Fruit fly (Drosophila melanogaster) whole organism, embryonic: ENCODE measurements around the gene Coa8.
A peak's percentile ranks its signal among the peaks of the same experiment; 100 is the strongest.

ENCODE experiments used
- Ada2b ChIP-seq: fragments of 200-800 bp; sonication (Bioruptor generic); IDR thresholded peaks from 2 replicates; pipeline ENCODE4 v1.3.6; 2022; ENCODE audit warnings: missing biosample characterization, missing genetic modification characterization
- Awh ChIP-seq: fragments of 200-800 bp; sonication (Bioruptor generic); IDR thresholded peaks from 2 replicates; pipeline ENCODE4, ENCODE4 v1.3.6; 2022; ENCODE audit warnings: missing biosample characterization, missing genetic modification characterization
- B-H1 ChIP-seq: fragments of 200-800 bp; sonication (Bioruptor generic); IDR thresholded peaks from 3 replicates; pipeline ENCODE4 v1.3.6; 2022; ENCODE audit warnings: missing biosample characterization, missing genetic modification characterization
- Bdp1 ChIP-seq: fragments of 200-800 bp; sonication (Bioruptor generic); optimal IDR thresholded peaks from 3 replicates; lab custom pipeline; 2016; ENCODE audit warnings: missing biosample characterization, missing genetic modification characterization
- Bteb2 ChIP-seq: fragments of 200-800 bp; sonication (Bioruptor generic); optimal IDR thresholded peaks from 2 replicates; lab custom pipeline; 2016; ENCODE audit warnings: missing biosample characterization, missing genetic modification characterization
- CG10209 ChIP-seq: fragments of 200-800 bp; sonication (Bioruptor generic); optimal IDR thresholded peaks from 3 replicates; lab custom pipeline; 2017; ENCODE audit warnings: missing biosample characterization, mild to moderate bottlenecking, missing genetic modification characterization, missing genetic modification reagents
- CG10565 ChIP-seq: fragments of 200-800 bp; sonication (Bioruptor generic); optimal IDR thresholded peaks from 3 replicates; lab custom pipeline; 2016; ENCODE audit warnings: missing biosample characterization, mild to moderate bottlenecking, missing genetic modification characterization
- CG11504 ChIP-seq: fragments of 200-800 bp; sonication (Bioruptor generic); optimal IDR thresholded peaks from 3 replicates; lab custom pipeline; 2019; ENCODE audit warnings: missing biosample characterization, mild to moderate bottlenecking, missing genetic modification characterization, moderate library complexity
- CG12236 ChIP-seq: fragments of 200-800 bp; sonication (Bioruptor generic); optimal IDR thresholded peaks from 2 replicates; lab custom pipeline; 2016; ENCODE audit warnings: missing biosample characterization, missing genetic modification characterization
- CG14667 ChIP-seq: fragments of 200-800 bp; sonication (Bioruptor generic); IDR thresholded peaks from 2 replicates; pipeline ENCODE4 v1.3.6; 2022; ENCODE audit warnings: missing biosample characterization, missing genetic modification characterization
- CG14860 ChIP-seq: fragments of 200-800 bp; sonication (Bioruptor generic); IDR thresholded peaks from 3 replicates; pipeline ENCODE4 v1.3.6; 2022; ENCODE audit warnings: missing biosample characterization, missing genetic modification characterization; ENCODE audit not compliant: partially characterized antibody
- CG16779 ChIP-seq: fragments of 200-800 bp; sonication (Bioruptor generic); IDR thresholded peaks from 2 replicates; pipeline ENCODE4 v1.3.6; 2022; ENCODE audit warnings: missing biosample characterization, missing genetic modification characterization
- CG17186 ChIP-seq: fragments of 200-800 bp; sonication (Bioruptor generic); optimal IDR thresholded peaks from 3 replicates; lab custom pipeline; 2017; ENCODE audit warnings: missing biosample characterization, missing genetic modification reagents, missing genetic modification characterization
- CG18476 ChIP-seq: fragments of 200-800 bp; sonication (Bioruptor generic); optimal IDR thresholded peaks from 2 replicates; lab custom pipeline; 2016; ENCODE audit warnings: missing biosample characterization, mild to moderate bottlenecking, missing genetic modification characterization
- CG3065 ChIP-seq: fragments of 200-800 bp; sonication (Bioruptor generic); optimal IDR thresholded peaks from 2 replicates; lab custom pipeline; 2016; ENCODE audit warnings: missing biosample characterization, missing genetic modification characterization
- CG3726 ChIP-seq: fragments of 200-800 bp; sonication (Bioruptor generic); IDR thresholded peaks from 3 replicates; pipeline ENCODE4, ENCODE4 v1.3.6; 2022; ENCODE audit warnings: missing biosample characterization, missing genetic modification characterization
- CG4360 ChIP-seq: fragments of 200-800 bp; sonication (Bioruptor generic); IDR thresholded peaks from 2 replicates; pipeline ENCODE4 v1.3.6; 2022; ENCODE audit warnings: missing biosample characterization, missing genetic modification characterization
- CG6683 ChIP-seq: fragments of 200-800 bp; sonication (Bioruptor generic); optimal IDR thresholded peaks from 2 replicates; lab custom pipeline; 2017; ENCODE audit warnings: missing biosample characterization, mild to moderate bottlenecking, missing genetic modification characterization, missing genetic modification reagents
- CG7271 ChIP-seq: fragments of 200-800 bp; sonication (Bioruptor generic); optimal IDR thresholded peaks from 2 replicates; lab custom pipeline; 2018; ENCODE audit warnings: missing biosample characterization, mild to moderate bottlenecking, missing genetic modification characterization, moderate library complexity
- CG7987 ChIP-seq: fragments of 200-800 bp; sonication (Bioruptor generic); optimal IDR thresholded peaks from 2 replicates; lab custom pipeline; 2018; ENCODE audit warnings: missing biosample characterization, mild to moderate bottlenecking, missing genetic modification characterization, moderate library complexity
- CG8359 ChIP-seq: fragments of 200-800 bp; sonication (Bioruptor generic); optimal IDR thresholded peaks from 2 replicates; lab custom pipeline; 2017; ENCODE audit warnings: missing biosample characterization, mild to moderate bottlenecking, missing genetic modification characterization, borderline replicate concordance
- CG9876 ChIP-seq: fragments of 200-800 bp; sonication (Bioruptor generic); optimal IDR thresholded peaks from 2 replicates; lab custom pipeline; 2016; ENCODE audit warnings: missing biosample characterization, missing genetic modification characterization
- D19B ChIP-seq: fragments of 200-800 bp; sonication (Bioruptor generic); optimal IDR thresholded peaks from 2 replicates; lab custom pipeline; 2017; ENCODE audit warnings: missing biosample characterization, mild to moderate bottlenecking, missing genetic modification characterization
- Dad ChIP-seq: fragments of 200-800 bp; sonication (Bioruptor generic); optimal IDR thresholded peaks from 3 replicates; lab custom pipeline; 2016; ENCODE audit warnings: missing biosample characterization, missing genetic modification characterization
- Dll ChIP-seq: fragments of 200-800 bp; sonication (Bioruptor generic); IDR thresholded peaks from 4 replicates; pipeline ENCODE4 v1.3.6; 2022; ENCODE audit warnings: missing biosample characterization, missing genetic modification characterization; ENCODE audit not compliant: partially characterized antibody
- Doc2 ChIP-seq: fragments of 200-800 bp; sonication (Bioruptor generic); IDR thresholded peaks from 2 replicates; pipeline ENCODE4 v1.3.6; 2022; ENCODE audit warnings: missing biosample characterization, missing genetic modification characterization
- HLH4C ChIP-seq: fragments of 200-800 bp; sonication (Bioruptor generic); IDR thresholded peaks from 3 replicates; pipeline ENCODE4 v1.3.6; 2022; ENCODE audit warnings: missing biosample characterization, missing genetic modification characterization; ENCODE audit not compliant: partially characterized antibody
- Hsf ChIP-seq: fragments of 200-800 bp; sonication (Bioruptor generic); optimal IDR thresholded peaks from 3 replicates; lab custom pipeline; 2016; ENCODE audit warnings: missing biosample characterization, missing genetic modification characterization
- Rx ChIP-seq: fragments of 200-800 bp; sonication (Bioruptor generic); IDR thresholded peaks from 2 replicates; pipeline ENCODE4 v1.3.6; 2022; ENCODE audit warnings: missing biosample characterization, missing genetic modification characterization
- TFAM ChIP-seq: fragments of 200-800 bp; sonication (Bioruptor generic); optimal IDR thresholded peaks from 2 replicates; lab custom pipeline; 2017; ENCODE audit warnings: missing biosample characterization, missing genetic modification characterization, inconsistent platforms
- Tbp ChIP-seq: fragments of >200 bp; optimal IDR thresholded peaks from 2 replicates; lab custom pipeline; 2018; ENCODE audit warnings: missing biosample characterization, missing genetic modification characterization
- cg ChIP-seq: fragments of 200-800 bp; sonication (Bioruptor generic); optimal IDR thresholded peaks from 3 replicates; lab custom pipeline; 2019; ENCODE audit warnings: missing biosample characterization, mild to moderate bottlenecking, missing genetic modification characterization, moderate library complexity
- crol ChIP-seq: fragments of 200-800 bp; sonication (Bioruptor generic); IDR thresholded peaks from 2 replicates; pipeline ENCODE4 v1.3.6; 2022; ENCODE audit warnings: missing biosample characterization, missing genetic modification characterization
- crp ChIP-seq, 2 experiments: fragments of 200-800 bp; sonication (Bioruptor generic); optimal IDR thresholded peaks; 2 replicates in 1 of 2; 3 replicates in 1 of 2; lab custom pipeline; 2017; ENCODE audit warnings: missing biosample characterization in 2 of 2, missing genetic modification characterization in 2 of 2, mild to moderate bottlenecking in 1 of 2, moderate library complexity in 1 of 2
- dm ChIP-seq: fragments of 200-800 bp; sonication (Bioruptor generic); optimal IDR thresholded peaks from 3 replicates; lab custom pipeline; 2016; ENCODE audit warnings: missing biosample characterization, missing genetic modification characterization
- dmrt11E ChIP-seq: fragments of 200-800 bp; sonication (Bioruptor generic); optimal IDR thresholded peaks from 3 replicates; lab custom pipeline; 2018; ENCODE audit warnings: missing biosample characterization, mild to moderate bottlenecking, missing genetic modification characterization, moderate library complexity
- ewg ChIP-seq: fragments of 200-800 bp; sonication (Bioruptor generic); optimal IDR thresholded peaks from 3 replicates; lab custom pipeline; 2017; ENCODE audit warnings: mild to moderate bottlenecking, missing biosample characterization, missing genetic modification reagents, missing genetic modification characterization
- exex ChIP-seq: fragments of 200-800 bp; sonication (Bioruptor generic); optimal IDR thresholded peaks from 4 replicates; lab custom pipeline; 2018; ENCODE audit warnings: missing biosample characterization, mild to moderate bottlenecking, missing genetic modification characterization, moderate library complexity
- kay ChIP-seq: fragments of 200-800 bp; sonication (Bioruptor generic); optimal IDR thresholded peaks from 2 replicates; lab custom pipeline; 2016; ENCODE audit warnings: missing biosample characterization, missing genetic modification characterization
- knrl ChIP-seq: fragments of 200-800 bp; sonication (Bioruptor generic); IDR thresholded peaks from 3 replicates; pipeline ENCODE4 v1.3.6; 2022; ENCODE audit warnings: missing biosample characterization, missing genetic modification characterization; ENCODE audit not compliant: partially characterized antibody
- lab ChIP-seq: fragments of 200-800 bp; sonication (Bioruptor generic); optimal IDR thresholded peaks from 3 replicates; lab custom pipeline; 2017; ENCODE audit warnings: missing biosample characterization, missing genetic modification characterization, mild to moderate bottlenecking, moderate library complexity, missing genetic modification reagents
- luna ChIP-seq: fragments of 200-800 bp; sonication (Bioruptor generic); optimal IDR thresholded peaks from 2 replicates; lab custom pipeline; 2016; ENCODE audit warnings: missing biosample characterization, missing genetic modification characterization
- org-1 ChIP-seq: fragments of 200-800 bp; sonication (Bioruptor generic); optimal IDR thresholded peaks from 2 replicates; lab custom pipeline; 2017; ENCODE audit warnings: missing biosample characterization, missing genetic modification characterization
- otp ChIP-seq: fragments of 200-800 bp; sonication (Bioruptor generic); IDR thresholded peaks from 3 replicates; pipeline ENCODE4, ENCODE4 v1.3.6; 2022; ENCODE audit warnings: missing biosample characterization, missing genetic modification characterization
- sd ChIP-seq: fragments of 200-800 bp; sonication (Bioruptor generic); optimal IDR thresholded peaks from 3 replicates; lab custom pipeline; 2018; ENCODE audit warnings: missing biosample characterization, mild to moderate bottlenecking, missing genetic modification characterization, moderate library complexity
- tgo ChIP-seq: fragments of 200-800 bp; sonication (Bioruptor generic); IDR thresholded peaks from 3 replicates; pipeline ENCODE4 v1.3.6; 2022; ENCODE audit warnings: missing biosample characterization, missing genetic modification characterization
- tna ChIP-seq: fragments of 200-800 bp; sonication (Bioruptor generic); IDR thresholded peaks from 2 replicates; pipeline ENCODE4 v1.3.6; 2022; ENCODE audit warnings: missing biosample characterization, missing genetic modification characterization; ENCODE audit not compliant: partially characterized antibody
- vfl ChIP-seq: fragments of 200-800 bp; sonication (Bioruptor generic); optimal IDR thresholded peaks from 2 replicates; lab custom pipeline; 2016; ENCODE audit warnings: missing biosample characterization, missing genetic modification characterization
- zen ChIP-seq: fragments of 200-800 bp; sonication (Bioruptor generic); optimal IDR thresholded peaks from 3 replicates; lab custom pipeline; 2018; ENCODE audit warnings: missing biosample characterization, mild to moderate bottlenecking, missing genetic modification characterization, moderate library complexity
- zfh2 ChIP-seq: fragments of 200-800 bp; sonication (Bioruptor generic); optimal IDR thresholded peaks from 2 replicates; lab custom pipeline; 2016; ENCODE audit warnings: missing biosample characterization, missing genetic modification characterization

Coa8 gene

dm6 chrX:1899445-1900085, 19.5 kb downstream of the Coa8 start (continued):
- no peak for TF ChIP-seq TFAM (GFP tag; lab: Kevin White, UChicago)
- no peak for TF ChIP-seq zen
- peak; percentile 87 for TF ChIP-seq crol (GFP tag; lab: Robert Waterston, UW)
- no peak for TF ChIP-seq tna (GFP tag; lab: Robert Waterston, UW)
- no peak for TF ChIP-seq CG16779 (GFP tag; lab: Robert Waterston, UW)
- TF ChIP-seq otp (GFP tag; lab: Robert Waterston, UW), result no peak
- no peak for TF ChIP-seq luna (GFP tag; lab: Kevin White, UChicago)
- no peak for TF ChIP-seq D19B (GFP tag; lab: Kevin White, UChicago)
- no peak for TF ChIP-seq exex (tag; lab: Kevin White, UChicago)
- TF ChIP-seq CG14667 (GFP tag; lab: Robert Waterston, UW), result no peak
- TF ChIP-seq CG3726 (GFP tag; lab: Robert Waterston, UW), result no peak
- no peak for TF ChIP-seq CG12236 (GFP tag; lab: Kevin White, UChicago)
- no peak for TF ChIP-seq zfh2 (GFP tag; lab: Kevin White, UChicago)
- TF ChIP-seq Ada2b (GFP tag; lab: Robert Waterston, UW), result no peak
- TF ChIP-seq CG7987, result no peak
- no peak for TF ChIP-seq dm (GFP tag; lab: Kevin White, UChicago)
- no peak for TF ChIP-seq Hsf (GFP tag; lab: Kevin White, UChicago)
- no peak for TF ChIP-seq vfl (GFP tag; lab: Kevin White, UChicago)
- peak; percentile 21 for TF ChIP-seq CG8359 (GFP tag; lab: Kevin White, UChicago)
- TF ChIP-seq Bteb2, result no peak
- no peak for TF ChIP-seq CG18476
- peak; percentile 88 for TF ChIP-seq cg (GFP tag; lab: Kevin White, UChicago)
- TF ChIP-seq Bdp1 (GFP tag; lab: Kevin White, UChicago), result no peak
- no peak for TF ChIP-seq knrl (GFP tag; lab: Robert Waterston, UW)
- no peak for TF ChIP-seq CG3065 (GFP tag; lab: Kevin White, UChicago)
- no peak for TF ChIP-seq kay (GFP tag; lab: Kevin White, UChicago)
- no peak for TF ChIP-seq CG10209 (GFP tag; lab: Kevin White, UChicago)
- TF ChIP-seq CG14860 (GFP tag; lab: Robert Waterston, UW), result no peak
- no peak for TF ChIP-seq tgo (GFP tag; lab: Robert Waterston, UW)
- TF ChIP-seq Dad, result no peak
- TF ChIP-seq sd (tag; lab: Kevin White, UChicago), result peak; percentile 97
- no peak for TF ChIP-seq CG6683 (GFP tag; lab: Kevin White, UChicago)
- no peak for TF ChIP-seq org-1 (GFP tag; lab: Kevin White, UChicago)
- peak; percentile 59 for TF ChIP-seq ewg (GFP tag; lab: Kevin White, UChicago)
- TF ChIP-seq Tbp (GFP tag; lab: Kevin White, UChicago), result no peak
- no peak for TF ChIP-seq CG7271
- no peak for TF ChIP-seq dmrt11E
- no peak for TF ChIP-seq CG17186
- TF ChIP-seq lab (GFP tag; lab: Kevin White, UChicago), result no peak
- no peak for TF ChIP-seq Rx (GFP tag; lab: Robert Waterston, UW)
- no peak for TF ChIP-seq CG9876 (GFP tag; lab: Kevin White, UChicago)
- no peak for TF ChIP-seq crp (GFP tag; optimal IDR thresholded peaks at IDR 0.05; lab: Kevin White, UChicago)
- TF ChIP-seq HLH4C (GFP tag; lab: Robert Waterston, UW), result no peak
- no peak for TF ChIP-seq CG11504 (tag; lab: Kevin White, UChicago)
- TF ChIP-seq Doc2 (GFP tag; lab: Robert Waterston, UW), result no peak
- TF ChIP-seq Awh (GFP tag; lab: Robert Waterston, UW), result no peak
- TF ChIP-seq CG4360 (GFP tag; lab: Robert Waterston, UW), result peak; percentile 42; the same call in 1 of the 2 replicates
- no peak for TF ChIP-seq B-H1 (GFP tag; lab: Robert Waterston, UW)
- no peak for TF ChIP-seq Dll
- no peak for TF ChIP-seq CG10565
